Fruit fly (Drosophila melanogaster) whole organism, embryonic: ENCODE results near the gene Pdxk.

Experiments
- CG10543 ChIP-seq: fragments of 200-800 bp; sonication (Bioruptor generic); optimal IDR thresholded peaks from 3 replicates; lab custom pipeline; 2017; ENCODE audit warnings: missing biosample characterization, mild to moderate bottlenecking, missing genetic modification characterization, moderate library complexity
- CG10565 ChIP-seq: fragments of 200-800 bp; sonication (Bioruptor generic); optimal IDR thresholded peaks from 3 replicates; lab custom pipeline; 2016; ENCODE audit warnings: missing biosample characterization, mild to moderate bottlenecking, missing genetic modification characterization
- CG12299 ChIP-seq: fragments of 200-800 bp; sonication (Bioruptor generic); optimal IDR thresholded peaks from 2 replicates; lab custom pipeline; 2018; ENCODE audit warnings: missing biosample characterization, mild to moderate bottlenecking, missing genetic modification characterization
- CG12391 ChIP-seq: fragments of 200-800 bp; sonication (Bioruptor generic); optimal IDR thresholded peaks from 3 replicates; lab custom pipeline; 2018; ENCODE audit warnings: missing biosample characterization, mild to moderate bottlenecking, missing genetic modification characterization, moderate library complexity
- CG12769 ChIP-seq: fragments of 200-800 bp; sonication (Bioruptor generic); optimal IDR thresholded peaks from 2 replicates; lab custom pipeline; 2019; ENCODE audit warnings: missing biosample characterization, mild to moderate bottlenecking, missing genetic modification characterization, moderate library complexity
- CG14710 ChIP-seq: fragments of 200-800 bp; sonication (Bioruptor generic); optimal IDR thresholded peaks from 3 replicates; lab custom pipeline; 2019; ENCODE audit warnings: missing biosample characterization, mild to moderate bottlenecking, missing genetic modification characterization, moderate library complexity
- CG15514 ChIP-seq: fragments of 200-800 bp; sonication (Bioruptor generic); optimal IDR thresholded peaks from 3 replicates; lab custom pipeline; 2017; ENCODE audit warnings: missing biosample characterization, missing genetic modification characterization, mild to moderate bottlenecking, moderate library complexity, missing genetic modification reagents
- CG17361 ChIP-seq: fragments of 200-800 bp; sonication (Bioruptor generic); IDR thresholded peaks from 3 replicates; pipeline ENCODE4 v1.3.6; 2022; ENCODE audit warnings: missing biosample characterization, missing genetic modification characterization
- CG1792 ChIP-seq: fragments of 200-800 bp; sonication (Bioruptor generic); optimal IDR thresholded peaks from 2 replicates; lab custom pipeline; 2016; ENCODE audit warnings: missing biosample characterization, missing genetic modification characterization
- CG2712 ChIP-seq: fragments of 200-800 bp; optimal IDR thresholded peaks from 3 replicates; lab custom pipeline; 2019; ENCODE audit warnings: missing biosample characterization, mild to moderate bottlenecking, missing genetic modification characterization, moderate library complexity
- CG6854 ChIP-seq: fragments of 200-800 bp; sonication (Bioruptor generic); optimal IDR thresholded peaks from 3 replicates; lab custom pipeline; 2017; ENCODE audit warnings: missing biosample characterization, mild to moderate bottlenecking, missing genetic modification characterization
- CG7271 ChIP-seq: fragments of 200-800 bp; sonication (Bioruptor generic); optimal IDR thresholded peaks from 2 replicates; lab custom pipeline; 2018; ENCODE audit warnings: missing biosample characterization, mild to moderate bottlenecking, missing genetic modification characterization, moderate library complexity
- CG9609 ChIP-seq: fragments of 200-800 bp; sonication (Bioruptor generic); optimal IDR thresholded peaks from 3 replicates; lab custom pipeline; 2016; ENCODE audit warnings: missing biosample characterization, missing genetic modification characterization
- Dll ChIP-seq: fragments of 200-800 bp; sonication (Bioruptor generic); IDR thresholded peaks from 4 replicates; pipeline ENCODE4 v1.3.6; 2022; ENCODE audit warnings: missing biosample characterization, missing genetic modification characterization; ENCODE audit not compliant: partially characterized antibody
- Dref ChIP-seq: fragments of 200-800 bp; sonication (Bioruptor generic); IDR thresholded peaks from 2 replicates; pipeline ENCODE4 v1.3.6; 2022; ENCODE audit warnings: missing biosample characterization, missing genetic modification characterization
- E2f1 ChIP-seq: fragments of 200-800 bp; sonication (Bioruptor generic); IDR thresholded peaks from 2 replicates; pipeline ENCODE4 v1.3.6; 2022; ENCODE audit warnings: missing biosample characterization, missing genetic modification characterization
- E2f2 ChIP-seq: fragments of 200-800 bp; sonication (Bioruptor generic); IDR thresholded peaks from 2 replicates; pipeline ENCODE4 v1.3.6; 2022; ENCODE audit warnings: missing biosample characterization, missing genetic modification characterization
- ERR ChIP-seq: fragments of 200-800 bp; sonication (Bioruptor generic); optimal IDR thresholded peaks from 2 replicates; lab custom pipeline; 2016; ENCODE audit warnings: missing biosample characterization, missing genetic modification characterization
- Fer3 ChIP-seq: fragments of 200-800 bp; sonication (Bioruptor generic); optimal IDR thresholded peaks from 2 replicates; lab custom pipeline; 2018; ENCODE audit warnings: missing biosample characterization, mild to moderate bottlenecking, missing genetic modification characterization, moderate library complexity
- HmgZ ChIP-seq: fragments of 200-800 bp; sonication (Bioruptor generic); optimal IDR thresholded peaks from 2 replicates; lab custom pipeline; 2018; ENCODE audit warnings: missing biosample characterization, mild to moderate bottlenecking, missing genetic modification characterization
- Hr51 ChIP-seq, 2 experiments: fragments of 200-800 bp; sonication (Bioruptor generic); optimal IDR thresholded peaks; 2 replicates in 1 of 2; 3 replicates in 1 of 2; lab custom pipeline; 2016 to 2018; ENCODE audit warnings: missing biosample characterization in 2 of 2, missing genetic modification characterization in 2 of 2, mild to moderate bottlenecking in 1 of 2, moderate library complexity in 1 of 2
- Jarid2 ChIP-seq: fragments of 200-800 bp; sonication (Bioruptor generic); optimal IDR thresholded peaks from 3 replicates; lab custom pipeline; 2017; ENCODE audit warnings: mild to moderate bottlenecking, missing biosample characterization, missing genetic modification reagents, missing genetic modification characterization
- MESR4 ChIP-seq: fragments of 200-800 bp; sonication (Bioruptor generic); optimal IDR thresholded peaks from 2 replicates; lab custom pipeline; 2018; ENCODE audit warnings: missing biosample characterization, mild to moderate bottlenecking, missing genetic modification characterization, moderate library complexity
- Med ChIP-seq: fragments of 200-800 bp; sonication (Bioruptor generic); peaks from one replicate; lab custom pipeline; 2016; ENCODE audit warnings: missing biosample characterization, missing genetic modification characterization, mild to moderate bottlenecking, inconsistent platforms, moderate library complexity
- Nf-YC ChIP-seq: fragments of 200-800 bp; optimal IDR thresholded peaks from 3 replicates; lab custom pipeline; 2019; ENCODE audit warnings: missing biosample characterization, mild to moderate bottlenecking, missing genetic modification characterization, moderate library complexity
- Opbp ChIP-seq: fragments of 200-800 bp; sonication (Bioruptor generic); IDR thresholded peaks from 3 replicates; pipeline ENCODE4 v1.3.6; 2022; ENCODE audit warnings: missing biosample characterization, missing genetic modification characterization; ENCODE audit not compliant: partially characterized antibody
- PHDP ChIP-seq: fragments of 200-800 bp; sonication (Bioruptor generic); optimal IDR thresholded peaks from 3 replicates; lab custom pipeline; 2018; ENCODE audit warnings: missing biosample characterization, mild to moderate bottlenecking, missing genetic modification characterization, moderate library complexity
- Pdp1 ChIP-seq, 2 experiments: fragments of 200-800 bp; sonication (Bioruptor generic); optimal IDR thresholded peaks; 3 replicates each; lab custom pipeline; 2016; ENCODE audit warnings: missing biosample characterization in 2 of 2, missing genetic modification characterization in 2 of 2, mild to moderate bottlenecking in 1 of 2, moderate library complexity in 1 of 2
- Vsx1 ChIP-seq: fragments of 200-800 bp; sonication (Bioruptor generic); optimal IDR thresholded peaks from 2 replicates; lab custom pipeline; 2017; ENCODE audit warnings: missing biosample characterization, mild to moderate bottlenecking, missing genetic modification characterization, missing genetic modification reagents
- ab ChIP-seq: fragments of 200-800 bp; sonication (Bioruptor generic); optimal IDR thresholded peaks from 2 replicates; lab custom pipeline; 2016; ENCODE audit warnings: missing biosample characterization, missing genetic modification characterization
- amos ChIP-seq: fragments of 200-800 bp; sonication (Bioruptor generic); IDR thresholded peaks from 2 replicates; pipeline ENCODE4 v1.3.6; 2022; ENCODE audit warnings: missing biosample characterization, missing genetic modification characterization; ENCODE audit not compliant: partially characterized antibody
- caup ChIP-seq: fragments of 200-800 bp; sonication (Bioruptor generic); optimal IDR thresholded peaks from 3 replicates; lab custom pipeline; 2017; ENCODE audit warnings: missing biosample characterization, mild to moderate bottlenecking, missing genetic modification characterization, moderate library complexity; ENCODE audit not compliant: severe bottlenecking
- chinmo ChIP-seq: fragments of 200-800 bp; sonication (Bioruptor generic); IDR thresholded peaks from 4 replicates; pipeline ENCODE4 v1.3.6; 2022; ENCODE audit warnings: missing biosample characterization, missing genetic modification characterization; ENCODE audit not compliant: partially characterized antibody
- disco-r ChIP-seq: fragments of 200-800 bp; sonication (Bioruptor generic); optimal IDR thresholded peaks from 2 replicates; lab custom pipeline; 2016; ENCODE audit warnings: missing biosample characterization, missing genetic modification characterization
- dmrt99B ChIP-seq: fragments of 200-800 bp; sonication (Bioruptor generic); optimal IDR thresholded peaks from 2 replicates; lab custom pipeline; 2018; ENCODE audit warnings: missing biosample characterization, mild to moderate bottlenecking, missing genetic modification characterization, moderate library complexity
- grau ChIP-seq: fragments of 200-800 bp; optimal IDR thresholded peaks from 3 replicates; lab custom pipeline; 2019; ENCODE audit warnings: missing biosample characterization, mild to moderate bottlenecking, missing genetic modification characterization, moderate library complexity
- hbn ChIP-seq: fragments of 200-800 bp; sonication (Bioruptor generic); IDR thresholded peaks from 2 replicates; pipeline ENCODE4 v1.3.6; 2022; ENCODE audit warnings: missing biosample characterization, missing genetic modification characterization; ENCODE audit not compliant: partially characterized antibody
- kay ChIP-seq: fragments of 200-800 bp; sonication (Bioruptor generic); optimal IDR thresholded peaks from 2 replicates; lab custom pipeline; 2016; ENCODE audit warnings: missing biosample characterization, missing genetic modification characterization
- mam ChIP-seq: fragments of 200-800 bp; sonication (Bioruptor generic); optimal IDR thresholded peaks from 3 replicates; lab custom pipeline; 2016; ENCODE audit warnings: missing biosample characterization, missing genetic modification characterization
- nau ChIP-seq: fragments of 200-800 bp; sonication (Bioruptor generic); optimal IDR thresholded peaks from 3 replicates; lab custom pipeline; 2017; ENCODE audit warnings: missing biosample characterization, mild to moderate bottlenecking, missing genetic modification characterization, missing genetic modification reagents
- nerfin-1 ChIP-seq: fragments of 200-800 bp; sonication (Bioruptor generic); optimal IDR thresholded peaks from 3 replicates; lab custom pipeline; 2019; ENCODE audit warnings: missing biosample characterization, mild to moderate bottlenecking, missing genetic modification characterization, moderate library complexity
- odd ChIP-seq: fragments of 200-800 bp; sonication (Bioruptor generic); optimal IDR thresholded peaks from 2 replicates; lab custom pipeline; 2017; ENCODE audit warnings: missing biosample characterization, mild to moderate bottlenecking, missing genetic modification characterization
- onecut ChIP-seq: fragments of 200-800 bp; sonication (Bioruptor generic); IDR thresholded peaks from 2 replicates; pipeline ENCODE4 v1.3.6; 2022; ENCODE audit warnings: missing biosample characterization, missing genetic modification characterization
- sens ChIP-seq: fragments of 200-800 bp; sonication (Bioruptor generic); peaks from one replicate; lab custom pipeline; 2016; ENCODE audit warnings: missing biosample characterization, missing genetic modification characterization
- seq ChIP-seq: fragments of 200-800 bp; sonication (Bioruptor generic); IDR thresholded peaks from 2 replicates; pipeline ENCODE4 v1.3.6; 2022; ENCODE audit warnings: missing biosample characterization, missing genetic modification characterization
- tna ChIP-seq: fragments of 200-800 bp; sonication (Bioruptor generic); IDR thresholded peaks from 2 replicates; pipeline ENCODE4 v1.3.6; 2022; ENCODE audit warnings: missing biosample characterization, missing genetic modification characterization; ENCODE audit not compliant: partially characterized antibody
- ttk ChIP-seq: fragments of 200-800 bp; sonication (Bioruptor generic); IDR thresholded peaks from 2 replicates; pipeline ENCODE4 v2.1.2; 2022; ENCODE audit warnings: missing biosample characterization, missing genetic modification characterization
- zf30C ChIP-seq: fragments of 200-800 bp; sonication (Bioruptor generic); optimal IDR thresholded peaks from 3 replicates; lab custom pipeline; 2018; ENCODE audit warnings: missing biosample characterization, mild to moderate bottlenecking, missing genetic modification characterization

The Pdxk gene

dm6 chr3L:9360217-9360692 is at the start of gene Pdxk (continued):
- TF ChIP-seq CG17361 (GFP tag; lab: Robert Waterston, UW) = no peak
- peak; percentile 10; the same call in 1 of the 2 replicates for TF ChIP-seq E2f1 (GFP tag; lab: Robert Waterston, UW)
- TF ChIP-seq Vsx1 (GFP tag; lab: Kevin White, UChicago) = no peak
- TF ChIP-seq Nf-YC = peak; percentile 45
- peak; percentile 46 for TF ChIP-seq nau (GFP tag; lab: Kevin White, UChicago)
- peak; percentile 94 for TF ChIP-seq CG10543
- TF ChIP-seq E2f2 (GFP tag; lab: Robert Waterston, UW) = peak; percentile 37; the same call in 1 of the 2 replicates
- no peak for TF ChIP-seq CG10565 (GFP tag; lab: Kevin White, UChicago)
- TF ChIP-seq CG12769 = peak; percentile 10
- no peak for TF ChIP-seq disco-r (GFP tag; lab: Kevin White, UChicago)
- peak; percentile 28 for TF ChIP-seq CG12299 (tag; lab: Kevin White, UChicago)
- TF ChIP-seq kay (GFP tag; lab: Kevin White, UChicago) = peak; percentile 34
- no peak for TF ChIP-seq ab (GFP tag; lab: Kevin White, UChicago)
- TF ChIP-seq tna (GFP tag; lab: Robert Waterston, UW) = no peak
- no peak for TF ChIP-seq CG7271 (tag; lab: Kevin White, UChicago)
- peak; percentile 26 for TF ChIP-seq nerfin-1 (tag; lab: Kevin White, UChicago)
- TF ChIP-seq dmrt99B (tag; lab: Kevin White, UChicago) = no peak
- TF ChIP-seq ttk = peak; percentile 39; the same call in 1 of the 2 replicates
- peak; percentile 92 for TF ChIP-seq CG15514 (GFP tag; lab: Kevin White, UChicago)
- peak; percentile 10 for TF ChIP-seq mam
- peak; percentile 16 for TF ChIP-seq PHDP (tag; lab: Kevin White, UChicago)
- TF ChIP-seq zf30C (GFP tag; lab: Kevin White, UChicago) = no peak
- TF ChIP-seq CG6854 (GFP tag; lab: Kevin White, UChicago) = no peak
- no peak for TF ChIP-seq grau (tag; lab: Kevin White, UChicago)
- TF ChIP-seq odd (GFP tag; lab: Kevin White, UChicago) = peak; percentile 53
- peak; percentile 25 for TF ChIP-seq CG14710 (tag; lab: Kevin White, UChicago)
- TF ChIP-seq CG12391 = peak; percentile 31
- peak; percentile 53 for TF ChIP-seq HmgZ (tag; lab: Kevin White, UChicago)
- TF ChIP-seq Pdp1 (GFP tag; optimal IDR thresholded peaks at IDR 0.05; lab: Kevin White, UChicago) = peak in 1 of 2 experiments; percentile 91
- TF ChIP-seq hbn (GFP tag; lab: Robert Waterston, UW) = 0 out of 2 replicates have a peak, but pooled peaks have one; percentile 22
- 0 out of 4 replicates have a peak, but pooled peaks have one; percentile 40 for TF ChIP-seq Dll
- peak; percentile 24 for TF ChIP-seq Jarid2 (GFP tag; lab: Kevin White, UChicago)
- peak; percentile 69; the same call in 1 of the 2 replicates for TF ChIP-seq onecut (GFP tag; lab: Robert Waterston, UW)
- no peak for TF ChIP-seq CG9609 (GFP tag; lab: Kevin White, UChicago)
- no peak for TF ChIP-seq Opbp (GFP tag; lab: Robert Waterston, UW)
- TF ChIP-seq CG2712 (tag; lab: Kevin White, UChicago) = peak; percentile 10
- TF ChIP-seq Fer3 (tag; lab: Kevin White, UChicago) = peak; percentile 22
- TF ChIP-seq Med = peak; percentile 81
- TF ChIP-seq amos (GFP tag; lab: Robert Waterston, UW) = 0 out of 2 replicates have a peak, but pooled peaks have one; percentile 24
- peak; percentile 58 for TF ChIP-seq sens (GFP tag; lab: Kevin White, UChicago)
- TF ChIP-seq ERR (GFP tag; lab: Kevin White, UChicago) = peak; percentile 19
- TF ChIP-seq Hr51 (GFP tag; optimal IDR thresholded peaks at IDR 0.05; lab: Kevin White, UChicago) = no peak
- no peak for TF ChIP-seq seq
- peak; percentile 77; the same call in 3 of the 4 replicates for TF ChIP-seq chinmo (GFP tag; lab: Robert Waterston, UW)
- peak; percentile 53 for TF ChIP-seq MESR4 (GFP tag; lab: Kevin White, UChicago)
- TF ChIP-seq caup (GFP tag; lab: Kevin White, UChicago) = peak; percentile 45
- no peak for TF ChIP-seq CG1792 (GFP tag; lab: Kevin White, UChicago)
- peak; percentile 67 for TF ChIP-seq Dref (GFP tag; lab: Robert Waterston, UW)
